Worm (Caenorhabditis elegans) whole organism, L2 larva: ENCODE measurements around the gene F58B4.2.

Source experiments
- C34F6.9 ChIP-seq: fragments of 150-350 bp; optimal IDR thresholded peaks from 2 replicates; lab custom pipeline; 2014; ENCODE audit warnings: missing biosample characterization, missing genetic modification characterization
- F13H6.1 ChIP-seq: sonication (generic microtip); optimal IDR thresholded peaks from 2 replicates; lab custom pipeline; 2016; ENCODE audit warnings: missing genetic modification characterization, missing compliant biosample characterization
- R02D3.7 ChIP-seq: fragments of 150-350 bp; optimal IDR thresholded peaks from 2 replicates; lab custom pipeline; 2014; ENCODE audit warnings: missing biosample characterization, missing genetic modification characterization
- Y55F3AM.14 ChIP-seq: fragments of 200-800 bp; sonication (Bioruptor generic); optimal IDR thresholded peaks from 2 replicates; lab custom pipeline; 2018; ENCODE audit warnings: mild to moderate bottlenecking, missing genetic modification characterization, missing compliant biosample characterization
- ZK546.5 ChIP-seq: sonication (generic microtip); optimal IDR thresholded peaks from 2 replicates; lab custom pipeline; 2017; ENCODE audit warnings: missing biosample characterization, missing genetic modification characterization
- alr-1 ChIP-seq: fragments of 150-350 bp; optimal IDR thresholded peaks from 2 replicates; lab custom pipeline; 2014; ENCODE audit warnings: missing biosample characterization, missing genetic modification characterization
- ama-1 ChIP-seq: fragments of 150-350 bp; optimal IDR thresholded peaks from 2 replicates; lab custom pipeline; 2018; ENCODE audit warnings: inconsistent platforms
- blmp-1 ChIP-seq: sonication (generic microtip); optimal IDR thresholded peaks from 2 replicates; lab custom pipeline; 2017; ENCODE audit warnings: missing genetic modification characterization, mild to moderate bottlenecking, missing compliant biosample characterization, antibody characterized with exemption, moderate library complexity; ENCODE audit not compliant: insufficient read depth
- ceh-16 ChIP-seq: fragments of 150-350 bp; optimal IDR thresholded peaks from 2 replicates; lab custom pipeline; 2014; ENCODE audit warnings: missing biosample characterization, missing genetic modification characterization
- crh-2 ChIP-seq: sonication (generic microtip); optimal IDR thresholded peaks from 2 replicates; lab custom pipeline; 2017; ENCODE audit warnings: missing biosample characterization, missing genetic modification characterization
- dmd-4 ChIP-seq: sonication (generic microtip); optimal IDR thresholded peaks from 2 replicates; lab custom pipeline; 2017; ENCODE audit warnings: missing biosample characterization, missing genetic modification characterization
- egl-27 ChIP-seq: sonication (generic microtip); optimal IDR thresholded peaks from 3 replicates; lab custom pipeline; 2017; ENCODE audit warnings: missing biosample characterization, missing genetic modification reagents, missing genetic modification characterization
- fos-1 ChIP-seq: fragments of 150-350 bp; optimal IDR thresholded peaks from 2 replicates; lab custom pipeline; 2014; ENCODE audit warnings: missing biosample characterization, missing genetic modification characterization
- gmeb-1 ChIP-seq: fragments of 150-350 bp; optimal IDR thresholded peaks from 2 replicates; lab custom pipeline; 2014; ENCODE audit warnings: missing biosample characterization, missing genetic modification characterization
- lin-11 ChIP-seq: fragments of 150-350 bp; sonication (generic microtip); optimal IDR thresholded peaks from 2 replicates; lab custom pipeline; 2014; ENCODE audit warnings: missing biosample characterization, missing genetic modification characterization, inconsistent platforms, mixed read lengths
- lin-13 ChIP-seq: fragments of 150-350 bp; optimal IDR thresholded peaks from 2 replicates; lab custom pipeline; 2014; ENCODE audit warnings: missing biosample characterization, missing genetic modification reagents, missing genetic modification characterization
- lin-39 ChIP-seq: fragments of 150-350 bp; optimal IDR thresholded peaks from 2 replicates; lab custom pipeline; 2014; ENCODE audit warnings: missing biosample characterization, missing genetic modification reagents, missing genetic modification characterization
- lsy-2 ChIP-seq, 2 experiments: fragments of 150-350 bp in 1 of 2; sonication (generic microtip) in 1 of 2; optimal IDR thresholded peaks; 2 replicates each; lab custom pipeline; 2014 to 2017; ENCODE audit warnings: missing biosample characterization in 2 of 2, missing genetic modification characterization in 2 of 2
- mab-5 ChIP-seq: fragments of 150-350 bp; optimal IDR thresholded peaks from 2 replicates; lab custom pipeline; 2014; ENCODE audit warnings: missing biosample characterization, missing genetic modification characterization
- mdl-1 ChIP-seq, 2 experiments: fragments of 150-350 bp in 1 of 2; sonication (generic microtip) in 1 of 2; optimal IDR thresholded peaks; 2 replicates each; lab custom pipeline; 2017; ENCODE audit warnings: missing biosample characterization in 2 of 2, missing genetic modification characterization in 2 of 2
- nhr-11 ChIP-seq: fragments of 150-350 bp; optimal IDR thresholded peaks from 2 replicates; lab custom pipeline; 2014; ENCODE audit warnings: missing biosample characterization, missing genetic modification characterization
- nhr-129 ChIP-seq: fragments of 150-350 bp; optimal IDR thresholded peaks from 2 replicates; lab custom pipeline; 2014; ENCODE audit warnings: missing biosample characterization, missing genetic modification characterization
- nhr-21 ChIP-seq: fragments of 150-350 bp; optimal IDR thresholded peaks from 2 replicates; lab custom pipeline; 2014; ENCODE audit warnings: missing biosample characterization, missing genetic modification characterization
- nhr-25 ChIP-seq: fragments of 150-350 bp; sonication (generic microtip); optimal IDR thresholded peaks from 3 replicates; lab custom pipeline; 2014; ENCODE audit warnings: missing biosample characterization, missing genetic modification characterization
- nhr-77 ChIP-seq: fragments of 150-350 bp; optimal IDR thresholded peaks from 2 replicates; lab custom pipeline; 2014; ENCODE audit warnings: missing biosample characterization, missing genetic modification characterization
- peb-1 ChIP-seq: fragments of 150-350 bp; optimal IDR thresholded peaks from 2 replicates; lab custom pipeline; 2014; ENCODE audit warnings: missing biosample characterization, missing genetic modification characterization
- skn-1 ChIP-seq: sonication (generic microtip); optimal IDR thresholded peaks from 2 replicates; lab custom pipeline; 2017; ENCODE audit warnings: missing biosample characterization, missing genetic modification characterization
- sma-3 ChIP-seq: sonication (generic microtip); optimal IDR thresholded peaks from 2 replicates; lab custom pipeline; 2016; ENCODE audit warnings: missing genetic modification reagents, missing genetic modification characterization, missing compliant biosample characterization
- sma-9 ChIP-seq, 2 experiments: fragments of 150-350 bp in 1 of 2; sonication (generic microtip) in 1 of 2; optimal IDR thresholded peaks; 2 replicates each; lab custom pipeline; 2014 to 2016; ENCODE audit warnings: missing genetic modification characterization in 2 of 2, mild to moderate bottlenecking in 1 of 2, missing biosample characterization in 1 of 2, missing compliant biosample characterization in 1 of 2, missing genetic modification reagents in 1 of 2, moderate library complexity in 1 of 2
- unc-55 ChIP-seq: fragments of 150-350 bp; sonication (generic microtip); optimal IDR thresholded peaks from 3 replicates; lab custom pipeline; 2014; ENCODE audit warnings: missing biosample characterization, missing genetic modification reagents, missing genetic modification characterization
- unc-62 ChIP-seq: fragments of 150-350 bp; optimal IDR thresholded peaks from 2 replicates; lab custom pipeline; 2014; ENCODE audit warnings: missing biosample characterization, missing genetic modification reagents, missing genetic modification characterization
- zag-1 ChIP-seq: fragments of 150-350 bp; optimal IDR thresholded peaks from 2 replicates; lab custom pipeline; 2014; ENCODE audit warnings: missing biosample characterization, missing genetic modification characterization
- ztf-1 ChIP-seq: fragments of 200-800 bp; sonication (Bioruptor generic); conservative IDR thresholded peaks from 2 replicates; pipeline ENCODE4 v1.3.6; 2022; ENCODE audit warnings: missing genetic modification characterization, missing compliant biosample characterization
- ztf-11 ChIP-seq: sonication (generic microtip); optimal IDR thresholded peaks from 2 replicates; lab custom pipeline; 2017; ENCODE audit warnings: missing biosample characterization, missing genetic modification characterization
- ztf-4 ChIP-seq: fragments of 150-350 bp; optimal IDR thresholded peaks from 2 replicates; lab custom pipeline; 2014; ENCODE audit warnings: missing biosample characterization, missing genetic modification characterization

F58B4.2 gene

ce11 chrV:10940571-10940991 lies 22.3 kb upstream of the F58B4.2 start:
- TF ChIP-seq fos-1 (peak; percentile 74), nhr-25 (tag; lab: Kevin White, UChicago) (peak; percentile 45), lin-39 (tag; lab: Kevin White, UChicago) (no peak), mdl-1 (tag; optimal IDR thresholded peaks at IDR 0.05; lab: Kevin White, UChicago) (peak in 1 of 2 experiments; percentile 24), nhr-129 (peak; percentile 100), zag-1 (tag; lab: Kevin White, UChicago) (peak; percentile 27), skn-1 (peak; percentile 75), C34F6.9 (tag; lab: Kevin White, UChicago) (peak; percentile 75), ztf-1 (GFP tag; lab: Robert Waterston, UW) (no peak), egl-27 (tag; lab: Kevin White, UChicago) (peak; percentile 75), lsy-2 (tag; optimal IDR thresholded peaks at IDR 0.05; lab: Kevin White, UChicago) (peak in 1 of 2 experiments; percentile 65), nhr-11 (tag; lab: Kevin White, UChicago) (no peak), F13H6.1 (tag; lab: Kevin White, UChicago) (peak; percentile 77), gmeb-1 (peak; percentile 62), sma-3 (GFP tag; lab: Kevin White, UChicago) (peak; percentile 72), unc-55 (GFP tag; lab: Kevin White, UChicago) (peak; percentile 59), blmp-1 (tag; lab: Kevin White, UChicago) (peak; percentile 71), ZK546.5 (tag; lab: Kevin White, UChicago) (no peak), lin-11 (tag; lab: Kevin White, UChicago) (no peak), crh-2 (tag; lab: Kevin White, UChicago) (peak; percentile 81), nhr-21 (tag; lab: Kevin White, UChicago) (peak; percentile 56), Y55F3AM.14 (GFP tag; lab: Kevin White, UChicago) (peak; percentile 77), ceh-16 (tag; lab: Kevin White, UChicago) (no peak), peb-1 (tag; lab: Kevin White, UChicago) (no peak), mab-5 (tag; lab: Kevin White, UChicago) (no peak), ztf-4 (tag; lab: Kevin White, UChicago) (peak; percentile 48), dmd-4 (tag; lab: Kevin White, UChicago) (no peak), ama-1 (lab: Kevin White, UChicago) (peak; percentile 34), lin-13 (peak; percentile 39), sma-9 (GFP tag; optimal IDR thresholded peaks at IDR 0.05; lab: Kevin White, UChicago) (peak; percentile 67), sma-9 (tag; optimal IDR thresholded peaks at IDR 0.05; lab: Kevin White, UChicago) (no peak)
- TF ChIP-seq, all 48 proteins: peak for 21

ce11 chrV:10939990-10940570 lies 21.8 kb upstream of the F58B4.2 start:
- TF ChIP-seq ztf-11 (tag; lab: Kevin White, UChicago) (no peak), nhr-21 (tag; lab: Kevin White, UChicago) (peak; percentile 68), sma-9 (GFP tag; optimal IDR thresholded peaks at IDR 0.05; lab: Kevin White, UChicago) (peak; percentile 65), sma-9 (tag; optimal IDR thresholded peaks at IDR 0.05; lab: Kevin White, UChicago) (no peak), unc-62 (GFP tag; lab: Kevin White, UChicago) (peak; percentile 24)
- TF ChIP-seq, all 48 proteins: peak for 3

ce11 chrV:10938739-10939138 lies 20.5 kb upstream of the F58B4.2 start, which contains the start of gene F17C11.11:
TSS of gene F17C11.11 (minus strand) at chrV:10938817.
- TF ChIP-seq crh-2 (tag; lab: Kevin White, UChicago) (peak; percentile 47), lin-13 (no peak), nhr-129 (peak; percentile 99), sma-3 (GFP tag; lab: Kevin White, UChicago) (no peak), alr-1 (tag; lab: Kevin White, UChicago) (no peak), F13H6.1 (tag; lab: Kevin White, UChicago) (peak; percentile 26), nhr-77 (tag; lab: Kevin White, UChicago) (no peak), ztf-1 (GFP tag; lab: Robert Waterston, UW) (no peak), unc-62 (GFP tag; lab: Kevin White, UChicago) (no peak), blmp-1 (tag; lab: Kevin White, UChicago) (no peak), ceh-16 (tag; lab: Kevin White, UChicago) (no peak), sma-9 (GFP tag; optimal IDR thresholded peaks at IDR 0.05; lab: Kevin White, UChicago) (peak; percentile 68), sma-9 (tag; optimal IDR thresholded peaks at IDR 0.05; lab: Kevin White, UChicago) (no peak), C34F6.9 (tag; lab: Kevin White, UChicago) (peak; percentile 28), nhr-21 (tag; lab: Kevin White, UChicago) (peak; percentile 20), mab-5 (tag; lab: Kevin White, UChicago) (no peak), R02D3.7 (no peak), fos-1 (peak; percentile 58), nhr-11 (tag; lab: Kevin White, UChicago) (no peak), gmeb-1 (peak; percentile 23)
